Fruit fly (Drosophila melanogaster) whole organism, embryonic: ENCODE data around the gene CG11030.

ENCODE experiments used
- CG11093 ChIP-seq: fragments of 200-800 bp; sonication (Bioruptor generic); IDR thresholded peaks from 3 replicates; pipeline ENCODE4 v1.3.6; 2022; ENCODE audit warnings: missing biosample characterization, missing genetic modification characterization
- CG12071 ChIP-seq: fragments of 200-800 bp; sonication (Bioruptor generic); optimal IDR thresholded peaks from 3 replicates; lab custom pipeline; 2018; ENCODE audit warnings: missing biosample characterization, mild to moderate bottlenecking, missing genetic modification characterization
- CG12659 ChIP-seq: fragments of 200-800 bp; sonication (Bioruptor generic); optimal IDR thresholded peaks from 3 replicates; lab custom pipeline; 2017; ENCODE audit warnings: mild to moderate bottlenecking, missing biosample characterization, missing genetic modification reagents, missing genetic modification characterization
- CG42726 ChIP-seq: fragments of 200-800 bp; sonication (Bioruptor generic); IDR thresholded peaks from 2 replicates; pipeline ENCODE4 v1.3.6; 2022; ENCODE audit warnings: missing biosample characterization, missing genetic modification characterization; ENCODE audit not compliant: partially characterized antibody
- CG8478 ChIP-seq: fragments of >200 bp; optimal IDR thresholded peaks from 2 replicates; lab custom pipeline; 2018
- br ChIP-seq: fragments of >200 bp; optimal IDR thresholded peaks from 2 replicates; lab custom pipeline; 2017
- chif ChIP-seq, 2 experiments: fragments of 200-800 bp; sonication (Bioruptor generic); optimal IDR thresholded peaks; 3 replicates each; lab custom pipeline; 2016; ENCODE audit warnings: missing biosample characterization in 2 of 2, missing genetic modification characterization in 2 of 2
- sug ChIP-seq: fragments of 200-800 bp; optimal IDR thresholded peaks from 2 replicates; lab custom pipeline; 2019; ENCODE audit warnings: missing biosample characterization, mild to moderate bottlenecking, missing genetic modification characterization, moderate library complexity
- ttk ChIP-seq: fragments of 200-800 bp; sonication (Bioruptor generic); IDR thresholded peaks from 2 replicates; pipeline ENCODE4 v2.1.2; 2022; ENCODE audit warnings: missing biosample characterization, missing genetic modification characterization
- unc-4 ChIP-seq: fragments of 200-800 bp; sonication (Bioruptor generic); IDR thresholded peaks from 2 replicates; pipeline ENCODE4 v1.3.6; 2022; ENCODE audit warnings: missing biosample characterization, missing genetic modification characterization; ENCODE audit not compliant: partially characterized antibody

- TF ChIP-seq chif (GFP tag; optimal IDR thresholded peaks at IDR 0.05; lab: Kevin White, UChicago) (no peak), CG42726 (GFP tag; lab: Robert Waterston, UW) (no peak), CG8478 (no peak), CG12071 (no peak), CG11093 (GFP tag; lab: Robert Waterston, UW) (no peak), sug (tag; lab: Kevin White, UChicago) (no peak), ttk (GFP tag; lab: Robert Waterston, UW) (no peak), br (lab: Kevin White, UChicago) (no peak), CG12659 (GFP tag; lab: Kevin White, UChicago) (no peak), unc-4 (no peak)
Measured at dm6 chr2L:5726049-5726448, 1.6 kb downstream of the CG11030 start.
